Fruit fly (Drosophila melanogaster) Kc167 (cell line): ENCODE measurements around the gene Ada1-2.

Source experiments
- Myc ChIP-seq: fragments of >200 bp; optimal IDR thresholded peaks from 2 replicates; lab custom pipeline; 2017; ENCODE audit warnings: missing external identifiers
- Sin3A ChIP-seq: fragments of >200 bp; optimal IDR thresholded peaks from 2 replicates; lab custom pipeline; 2018; ENCODE audit warnings: missing external identifiers
- h ChIP-seq: fragments of >200 bp; optimal IDR thresholded peaks from 3 replicates; lab custom pipeline; 2018; ENCODE audit warnings: missing external identifiers
- insv ChIP-seq: fragments of >200 bp; optimal IDR thresholded peaks from 3 replicates; lab custom pipeline; 2018; ENCODE audit warnings: missing external identifiers
- psq ChIP-seq: fragments of >200 bp; optimal IDR thresholded peaks from 2 replicates; lab custom pipeline; 2017; ENCODE audit warnings: missing external identifiers
- ttk ChIP-seq: sonication (Bioruptor generic); optimal IDR thresholded peaks from 2 replicates; lab custom pipeline; 2017; ENCODE audit warnings: missing external identifiers

- TF ChIP-seq h (lab: Kevin White, UChicago) (no peak), psq (lab: Kevin White, UChicago) (no peak), Sin3A (lab: Kevin White, UChicago) (no peak), insv (lab: Kevin White, UChicago) (no peak), ttk (lab: Kevin White, UChicago) (no peak), Myc (lab: Kevin White, UChicago) (no peak)
These were observed 11.5 kb upstream of the Ada1-2 start, which contains the start of gene CG16965 for dm6 chr2L:11981210-11981609.
